Worm (Caenorhabditis elegans) whole organism, mixed stage, embryonic: ENCODE measurements around the gene F38B7.3.

ENCODE experiments used
- ceh-83 ChIP-seq: fragments of 200-800 bp; sonication (Bioruptor generic); optimal IDR thresholded peaks from 2 replicates; lab custom pipeline; 2018; ENCODE audit warnings: mild to moderate bottlenecking, missing genetic modification characterization, missing compliant biosample characterization
- nhr-76 ChIP-seq: sonication (generic microtip); optimal IDR thresholded peaks from 2 replicates; lab custom pipeline; 2017; ENCODE audit warnings: missing biosample characterization, missing genetic modification characterization
- snpc-4 ChIP-seq: fragments of 150-350 bp; optimal IDR thresholded peaks from 2 replicates; lab custom pipeline; 2014; ENCODE audit warnings: missing biosample characterization, missing genetic modification characterization
- unc-62 ChIP-seq: fragments of 150-350 bp; optimal IDR thresholded peaks from 2 replicates; lab custom pipeline; 2014; ENCODE audit warnings: missing biosample characterization, missing genetic modification reagents, missing genetic modification characterization

DNA sequence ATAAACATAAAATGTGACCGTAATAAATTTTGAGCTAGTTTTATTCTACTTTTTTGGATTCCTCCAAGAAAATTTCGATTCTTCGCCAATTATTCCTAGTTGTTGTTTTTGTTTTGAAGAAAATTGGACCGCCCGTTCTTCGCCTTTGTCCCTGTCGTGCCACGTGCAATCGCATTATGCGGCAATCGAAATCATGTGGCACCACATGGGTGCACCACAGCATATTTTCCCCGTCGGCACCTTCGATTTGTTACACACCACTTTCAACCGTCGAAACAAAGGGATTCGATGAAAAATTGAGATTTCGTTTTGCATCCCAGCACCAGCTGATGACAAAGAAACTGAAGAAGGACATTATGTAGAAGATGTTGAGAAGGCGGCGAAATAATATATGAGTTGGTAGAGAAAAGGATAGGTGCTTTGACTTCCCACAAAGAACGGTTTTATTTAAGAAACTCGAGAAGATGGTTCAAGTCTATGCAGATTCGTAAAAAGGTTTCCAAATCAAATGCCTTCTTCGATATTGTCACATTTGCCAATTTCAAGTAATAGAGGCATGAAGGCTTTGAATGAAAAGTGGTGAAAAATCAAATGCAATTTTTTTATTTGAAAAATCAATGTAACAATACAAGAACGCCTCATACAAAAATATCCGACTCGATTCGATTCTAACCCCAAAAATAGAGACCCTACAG, 20.1 kb upstream of the F38B7.3 start:
- TF ChIP-seq ceh-83 (GFP tag; lab: Kevin White, UChicago) = no peak
- TF ChIP-seq nhr-76 (tag; lab: Kevin White, UChicago) = no peak
- no peak for TF ChIP-seq snpc-4 (tag; lab: Kevin White, UChicago)
- TF ChIP-seq unc-62 (GFP tag; lab: Kevin White, UChicago) = no peak
